Fruit fly (Drosophila melanogaster): ENCODE measurements around the gene HP4.

HP4 gene

dm6 chr3L:7974671-7975281 is 1.2 kb downstream of the HP4 start, which contains the start of gene CG8042 (continued):
- TF ChIP-seq E2f2 (GFP tag; IDR thresholded peaks at IDR 0.05) (peak; percentile 83), CG13287 (GFP tag; IDR thresholded peaks at IDR 0.05; ENCODE audit: partially characterized antibody) (peak; percentile 82), crp (GFP tag; optimal IDR thresholded peaks at IDR 0.05) (peak in 1 of 2 experiments; percentile 76), Scr (GFP tag; IDR thresholded peaks at IDR 0.05; ENCODE audit: partially characterized antibody) (peak; percentile 67), YL-1 (GFP tag; optimal IDR thresholded peaks at IDR 0.05) (peak; percentile 9), CG3995 (GFP tag; optimal IDR thresholded peaks at IDR 0.05) (peak; percentile 8), hbn (GFP tag; IDR thresholded peaks at IDR 0.05; ENCODE audit: partially characterized antibody) (peak; percentile 60), Ssrp (tag; optimal IDR thresholded peaks at IDR 0.05) (no peak), bsh (GFP tag; optimal IDR thresholded peaks at IDR 0.05) (no peak), CG11504 (tag; optimal IDR thresholded peaks at IDR 0.05) (no peak), CG16813 (GFP tag; IDR thresholded peaks at IDR 0.05; ENCODE audit: partially characterized antibody) (peak; percentile 45; the same call in 1 of the 3 replicates), Dip2 (GFP tag; IDR thresholded peaks at IDR 0.05) (no peak), Dll (GFP tag; IDR thresholded peaks at IDR 0.05; ENCODE audit: partially characterized antibody) (peak; percentile 84)

- no peak for TF ChIP-seq CG30403 (GFP tag; optimal IDR thresholded peaks at IDR 0.05)
- TF ChIP-seq CG18599 (GFP tag; optimal IDR thresholded peaks at IDR 0.05) = no peak
- no peak for TF ChIP-seq CG14965 (GFP tag; optimal IDR thresholded peaks at IDR 0.05; ENCODE audit: borderline replicate concordance)
- TF ChIP-seq nerfin-2 (GFP tag; IDR thresholded peaks at IDR 0.05; ENCODE audit: partially characterized antibody) = peak; percentile 94
- TF ChIP-seq so (GFP tag; IDR thresholded peaks at IDR 0.05) = no peak
- peak; percentile 35 for TF ChIP-seq CG13624 (GFP tag; optimal IDR thresholded peaks at IDR 0.05)
- TF ChIP-seq D (optimal IDR thresholded peaks at IDR 0.05) = no peak
- no peak for TF ChIP-seq D (GFP tag; optimal IDR thresholded peaks at IDR 0.05)
- TF ChIP-seq dpn (GFP tag; optimal IDR thresholded peaks at IDR 0.05) = no peak
- TF ChIP-seq CG17361 (GFP tag; IDR thresholded peaks at IDR 0.05) = peak; percentile 8; the same call in 1 of the 3 replicates
- TF ChIP-seq BEAF-32 (GFP tag; optimal IDR thresholded peaks at IDR 0.05) = peak; percentile 81
- no peak for TF ChIP-seq vvl (GFP tag; IDR thresholded peaks at IDR 0.05)
- no peak for TF ChIP-seq lilli (GFP tag; optimal IDR thresholded peaks at IDR 0.05)
- no peak for TF ChIP-seq D19B (GFP tag; optimal IDR thresholded peaks at IDR 0.05)
- no peak for TF ChIP-seq cg (GFP tag; optimal IDR thresholded peaks at IDR 0.05)
- TF ChIP-seq phol (tag; optimal IDR thresholded peaks at IDR 0.05) = peak; percentile 0
- TF ChIP-seq wor (GFP tag; IDR thresholded peaks at IDR 0.05) = no peak
- peak; percentile 94 for TF ChIP-seq chinmo (GFP tag; IDR thresholded peaks at IDR 0.05; ENCODE audit: partially characterized antibody)
- TF ChIP-seq CG15514 (GFP tag; optimal IDR thresholded peaks at IDR 0.05) = no peak
- no peak for TF ChIP-seq CG32532 (GFP tag; IDR thresholded peaks at IDR 0.05)
- TF ChIP-seq CG11560 (tag; IDR thresholded peaks at IDR 0.05) = peak; percentile 97
- TF ChIP-seq MTF-1 (GFP tag; optimal IDR thresholded peaks at IDR 0.05; ENCODE audit: borderline replicate concordance) = no peak
- TF ChIP-seq Hmx (GFP tag; optimal IDR thresholded peaks at IDR 0.05) = no peak
- no peak for TF ChIP-seq shn (GFP tag; optimal IDR thresholded peaks at IDR 0.05)
- peak; percentile 58 for TF ChIP-seq stwl (tag; optimal IDR thresholded peaks at IDR 0.05)
- 0 out of 2 replicates have a peak, but pooled peaks have one; percentile 38 for TF ChIP-seq MBD-R2 (GFP tag; IDR thresholded peaks at IDR 0.05)
- peak; percentile 97 for TF ChIP-seq Dll (GFP tag; IDR thresholded peaks at IDR 0.05; ENCODE audit: partially characterized antibody)
- TF ChIP-seq Scr (GFP tag; IDR thresholded peaks at IDR 0.05; ENCODE audit: partially characterized antibody) = peak; percentile 91
- peak; percentile 5 for TF ChIP-seq nom (GFP tag; optimal IDR thresholded peaks at IDR 0.05)
- peak; percentile 10 for TF ChIP-seq Ets97D (GFP tag; optimal IDR thresholded peaks at IDR 0.05)
- TF ChIP-seq NC2β (GFP tag; optimal IDR thresholded peaks at IDR 0.05) = no peak
- peak; percentile 22 for TF ChIP-seq CG10267 (tag; optimal IDR thresholded peaks at IDR 0.05)
- peak in 1 of 2 experiments; percentile 46 for TF ChIP-seq Pdp1 (GFP tag; optimal IDR thresholded peaks at IDR 0.05)
- no peak for TF ChIP-seq lab (GFP tag; optimal IDR thresholded peaks at IDR 0.05)
- TF ChIP-seq CG17328 (GFP tag; IDR thresholded peaks at IDR 0.05) = no peak
- TF ChIP-seq CG2202 (tag; optimal IDR thresholded peaks at IDR 0.05) = no peak
Observed at dm6 chr3L:7970442-7970841, 5.5 kb downstream of the HP4 start, which contains the start of gene RNaseX25. Gene RNaseX25, plus strand, starts transcription at chr3L:7970588.

Measured in whole organism, embryonic.